Worm (Caenorhabditis elegans) whole organism, L1 larva: Measurements from ENCODE around the gene col-116.

Experiments
- C16A3.4 ChIP-seq: fragments of 150-350 bp; optimal IDR thresholded peaks from 2 replicates; lab custom pipeline; 2014; ENCODE audit warnings: missing biosample characterization, missing genetic modification characterization
- C34B4.2 ChIP-seq: sonication (generic microtip); optimal IDR thresholded peaks from 2 replicates; lab custom pipeline; 2017; ENCODE audit warnings: mild to moderate bottlenecking, missing genetic modification characterization, missing compliant biosample characterization
- aha-1 ChIP-seq: fragments of 150-350 bp; optimal IDR thresholded peaks from 2 replicates; lab custom pipeline; 2014; ENCODE audit warnings: missing biosample characterization, missing genetic modification characterization
- aly-2 ChIP-seq: fragments of 150-350 bp; optimal IDR thresholded peaks from 2 replicates; lab custom pipeline; 2014; ENCODE audit warnings: missing biosample characterization, missing genetic modification characterization
- ama-1 ChIP-seq: fragments of 150-350 bp; optimal IDR thresholded peaks from 2 replicates; lab custom pipeline; 2014
- blmp-1 ChIP-seq: fragments of 150-350 bp; optimal IDR thresholded peaks from 2 replicates; lab custom pipeline; 2014; ENCODE audit warnings: missing biosample characterization, missing genetic modification characterization
- ceh-63 ChIP-seq: fragments of 200-800 bp; sonication (Bioruptor generic); optimal IDR thresholded peaks from 2 replicates; lab custom pipeline; 2018; ENCODE audit warnings: mild to moderate bottlenecking, missing genetic modification characterization, missing compliant biosample characterization
- ceh-8 ChIP-seq: fragments of 200-800 bp; sonication (Bioruptor generic); optimal IDR thresholded peaks from 2 replicates; lab custom pipeline; 2018; ENCODE audit warnings: mild to moderate bottlenecking, missing genetic modification characterization, moderate library complexity, missing compliant biosample characterization
- ceh-82 ChIP-seq, 3 experiments: fragments of 150-350 bp in 1 of 3; sonication (generic microtip) in 2 of 3; optimal IDR thresholded peaks; 2 replicates each; lab custom pipeline; 2014 to 2017; ENCODE audit warnings: missing biosample characterization in 3 of 3, missing genetic modification characterization in 3 of 3
- ceh-88 ChIP-seq: fragments of 200-800 bp; sonication (Bioruptor generic); IDR thresholded peaks from 2 replicates; pipeline ENCODE4 v1.3.6; 2022; ENCODE audit warnings: missing genetic modification characterization, missing compliant biosample characterization
- ceh-90 ChIP-seq: sonication (generic microtip); optimal IDR thresholded peaks from 2 replicates; lab custom pipeline; 2016; ENCODE audit warnings: missing genetic modification characterization, missing compliant biosample characterization
- dpl-1 ChIP-seq, 3 experiments: fragments of 150-350 bp in 2 of 3; sonication (generic microtip) in 1 of 3; optimal IDR thresholded peaks; 2 replicates each; lab custom pipeline; 2014 to 2017; ENCODE audit warnings: missing biosample characterization in 3 of 3, missing genetic modification characterization in 3 of 3, missing genetic modification reagents in 3 of 3
- efl-3 ChIP-seq: fragments of 200-800 bp; sonication (Bioruptor generic); optimal IDR thresholded peaks from 2 replicates; lab custom pipeline; 2018; ENCODE audit warnings: mild to moderate bottlenecking, missing genetic modification characterization, missing compliant biosample characterization
- egl-27 ChIP-seq, 2 experiments: fragments of 150-350 bp in 1 of 2; sonication (generic microtip); optimal IDR thresholded peaks; 3 replicates each; lab custom pipeline; 2017 to 2018; ENCODE audit warnings: missing biosample characterization in 2 of 2, missing genetic modification characterization in 2 of 2, missing genetic modification reagents in 2 of 2
- fkh-4 ChIP-seq: sonication (generic microtip); optimal IDR thresholded peaks from 2 replicates; lab custom pipeline; 2016; ENCODE audit warnings: missing compliant biosample characterization, missing genetic modification characterization, borderline replicate concordance
- grh-1 ChIP-seq: fragments of 200-800 bp; sonication (Bioruptor generic); IDR thresholded peaks from 2 replicates; pipeline ENCODE4 v1.3.6; 2022; ENCODE audit warnings: missing genetic modification reagents, missing genetic modification characterization, missing compliant biosample characterization
- hlh-17 ChIP-seq: fragments of 200-800 bp; sonication (Bioruptor generic); optimal IDR thresholded peaks from 2 replicates; lab custom pipeline; 2018; ENCODE audit warnings: missing genetic modification characterization, mild to moderate bottlenecking, missing compliant biosample characterization, moderate library complexity, borderline replicate concordance
- hpl-2 ChIP-seq: fragments of 150-350 bp; optimal IDR thresholded peaks from 2 replicates; lab custom pipeline; 2014; ENCODE audit warnings: missing biosample characterization, missing genetic modification reagents, missing genetic modification characterization
- irx-1 ChIP-seq: sonication (generic microtip); optimal IDR thresholded peaks from 2 replicates; lab custom pipeline; 2016; ENCODE audit warnings: missing genetic modification characterization, missing compliant biosample characterization
- isw-1 ChIP-seq: fragments of 200-800 bp; sonication (Bioruptor generic); IDR thresholded peaks from 2 replicates; pipeline ENCODE4 v1.3.6; 2022; ENCODE audit warnings: missing genetic modification characterization, missing compliant biosample characterization
- lin-13 ChIP-seq: fragments of 150-350 bp; optimal IDR thresholded peaks from 2 replicates; lab custom pipeline; 2014; ENCODE audit warnings: missing biosample characterization, missing genetic modification reagents, missing genetic modification characterization
- lin-14 ChIP-seq: fragments of 200-800 bp; sonication (Bioruptor generic); optimal IDR thresholded peaks from 2 replicates; lab custom pipeline; 2018; ENCODE audit warnings: mild to moderate bottlenecking, missing genetic modification characterization, moderate library complexity, missing compliant biosample characterization
- lin-15B ChIP-seq: fragments of 150-350 bp; sonication (generic microtip); optimal IDR thresholded peaks from 3 replicates; lab custom pipeline; 2014; ENCODE audit warnings: missing biosample characterization, missing genetic modification characterization
- lsy-2 ChIP-seq, 2 experiments: fragments of 150-350 bp; optimal IDR thresholded peaks; 2 replicates each; lab custom pipeline; 2014; ENCODE audit warnings: missing biosample characterization in 2 of 2, missing genetic modification characterization in 2 of 2
- mdl-1 ChIP-seq, 2 experiments: fragments of 150-350 bp; optimal IDR thresholded peaks; 2 replicates each; lab custom pipeline; 2014 to 2017; ENCODE audit warnings: missing biosample characterization in 2 of 2, missing genetic modification characterization in 2 of 2, inconsistent platforms in 1 of 2
- mep-1 ChIP-seq: fragments of 150-350 bp; optimal IDR thresholded peaks from 2 replicates; lab custom pipeline; 2014; ENCODE audit warnings: missing biosample characterization, missing genetic modification characterization
- nhr-12 ChIP-seq: sonication (generic microtip); optimal IDR thresholded peaks from 2 replicates; lab custom pipeline; 2017; ENCODE audit warnings: missing biosample characterization, missing genetic modification characterization
- nhr-20 ChIP-seq: sonication (generic microtip); optimal IDR thresholded peaks from 2 replicates; lab custom pipeline; 2016; ENCODE audit warnings: mild to moderate bottlenecking, missing genetic modification characterization, missing compliant biosample characterization
- nhr-28 ChIP-seq: fragments of 150-350 bp; optimal IDR thresholded peaks from 2 replicates; lab custom pipeline; 2014; ENCODE audit warnings: missing biosample characterization, missing genetic modification characterization
- nhr-71 ChIP-seq: sonication (generic microtip); optimal IDR thresholded peaks from 2 replicates; lab custom pipeline; 2016; ENCODE audit warnings: mild to moderate bottlenecking, missing genetic modification characterization, moderate library complexity, missing compliant biosample characterization
- nhr-76 ChIP-seq: sonication (generic microtip); optimal IDR thresholded peaks from 2 replicates; lab custom pipeline; 2017; ENCODE audit warnings: missing biosample characterization, missing genetic modification characterization
- pag-3 ChIP-seq: sonication (generic microtip); optimal IDR thresholded peaks from 2 replicates; lab custom pipeline; 2017; ENCODE audit warnings: missing genetic modification characterization, mild to moderate bottlenecking, missing compliant biosample characterization, antibody characterized with exemption, borderline replicate concordance; ENCODE audit not compliant: insufficient read depth
- pax-3 ChIP-seq: fragments of 200-800 bp; sonication (Bioruptor generic); optimal IDR thresholded peaks from 2 replicates; lab custom pipeline; 2018; ENCODE audit warnings: mild to moderate bottlenecking, missing genetic modification characterization, moderate library complexity, missing compliant biosample characterization
- pqm-1 ChIP-seq: sonication (generic microtip); optimal IDR thresholded peaks from 3 replicates; lab custom pipeline; 2017; ENCODE audit warnings: missing biosample characterization, missing genetic modification characterization
- rnt-1 ChIP-seq: sonication (generic microtip); optimal IDR thresholded peaks from 2 replicates; lab custom pipeline; 2016; ENCODE audit warnings: mild to moderate bottlenecking, missing genetic modification characterization, moderate library complexity, missing compliant biosample characterization
- skn-1 ChIP-seq: fragments of 150-350 bp; optimal IDR thresholded peaks from 2 replicates; lab custom pipeline; 2014; ENCODE audit warnings: missing biosample characterization, missing genetic modification characterization
- snu-23 ChIP-seq: sonication (generic microtip); optimal IDR thresholded peaks from 2 replicates; lab custom pipeline; 2016; ENCODE audit warnings: missing genetic modification characterization, missing compliant biosample characterization
- sox-4 ChIP-seq: sonication (generic microtip); optimal IDR thresholded peaks from 2 replicates; lab custom pipeline; 2016; ENCODE audit warnings: missing genetic modification characterization, missing compliant biosample characterization
- sptf-1 ChIP-seq: fragments of 150-350 bp; optimal IDR thresholded peaks from 2 replicates; lab custom pipeline; 2014; ENCODE audit warnings: missing biosample characterization, missing genetic modification characterization
- tbx-2 ChIP-seq: sonication (generic microtip); optimal IDR thresholded peaks from 2 replicates; lab custom pipeline; 2016; ENCODE audit warnings: missing genetic modification characterization, missing compliant biosample characterization
- tlp-1 ChIP-seq: fragments of 150-350 bp; optimal IDR thresholded peaks from 2 replicates; lab custom pipeline; 2014; ENCODE audit warnings: missing biosample characterization, missing genetic modification characterization
- unc-86 ChIP-seq: sonication (generic microtip); optimal IDR thresholded peaks from 2 replicates; lab custom pipeline; 2016; ENCODE audit warnings: missing genetic modification characterization, missing compliant biosample characterization
- zag-1 ChIP-seq: fragments of 150-350 bp; optimal IDR thresholded peaks from 2 replicates; lab custom pipeline; 2014; ENCODE audit warnings: missing biosample characterization, missing genetic modification characterization
- ztf-4 ChIP-seq: fragments of 150-350 bp; optimal IDR thresholded peaks from 2 replicates; lab custom pipeline; 2014; ENCODE audit warnings: missing biosample characterization, missing genetic modification characterization

The col-116 gene

DNA sequence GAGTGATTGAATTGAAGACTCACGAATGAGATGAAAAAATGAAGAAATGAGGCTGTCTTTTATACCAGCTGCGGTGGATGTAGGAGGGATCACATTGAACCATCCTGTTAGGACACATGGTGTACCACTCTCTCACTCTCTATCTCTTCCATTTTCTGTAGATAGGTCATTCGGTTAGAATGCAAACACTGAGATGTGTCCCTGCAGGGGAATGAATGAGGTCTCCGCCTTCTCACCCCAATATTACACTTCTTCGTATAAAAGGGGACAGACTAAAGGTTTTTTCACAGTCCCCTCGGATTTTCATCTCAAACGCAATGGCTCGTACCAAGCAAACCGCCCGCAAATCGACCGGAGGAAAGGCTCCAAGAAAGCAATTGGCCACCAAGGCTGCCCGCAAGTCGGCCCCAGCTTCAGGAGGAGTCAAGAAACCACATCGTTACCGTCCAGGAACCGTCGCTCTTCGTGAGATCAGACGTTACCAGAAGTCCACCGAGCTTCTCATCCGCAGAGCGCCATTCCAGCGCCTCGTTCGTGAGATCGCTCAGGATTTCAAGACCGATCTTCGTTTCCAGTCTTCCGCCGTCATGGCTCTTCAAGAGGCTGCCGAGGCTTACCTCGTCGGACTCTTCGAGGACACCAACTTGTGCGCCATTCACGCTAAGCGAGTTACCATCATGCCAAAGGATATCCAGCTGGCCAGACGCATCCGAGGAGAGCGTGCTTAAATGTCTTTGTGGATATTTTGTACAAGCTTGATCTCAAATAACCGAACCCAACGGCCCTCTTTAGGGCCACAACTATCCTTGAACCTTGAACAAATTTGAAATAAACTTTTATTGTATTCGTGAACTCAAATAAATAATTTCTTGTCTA is 21.5 kb upstream of the col-116 start, which contains the start of gene his-32 (continued):
- TF ChIP-seq nhr-71 (tag; lab: Kevin White, UChicago) (peak; percentile 69), pax-3 (no peak), hpl-2 (GFP tag; lab: Kevin White, UChicago) (no peak), irx-1 (tag; lab: Kevin White, UChicago) (no peak), tbx-2 (tag; lab: Kevin White, UChicago) (peak; percentile 38), ceh-63 (GFP tag; lab: Kevin White, UChicago) (no peak), ztf-4 (tag; lab: Kevin White, UChicago) (peak; percentile 72), blmp-1 (tag; lab: Kevin White, UChicago) (peak; percentile 65), grh-1 (GFP tag; lab: Robert Waterston, UW) (peak; percentile 21; the same call in 1 of the 2 replicates), fkh-4 (no peak), nhr-28 (tag; lab: Kevin White, UChicago) (no peak), ceh-8 (no peak), mep-1 (tag; lab: Kevin White, UChicago) (peak; percentile 80), nhr-12 (no peak), isw-1 (no peak), pag-3 (no peak), lin-15B (tag; lab: Kevin White, UChicago) (no peak), hlh-17 (GFP tag; lab: Kevin White, UChicago) (no peak), ceh-90 (tag; lab: Kevin White, UChicago) (no peak), tlp-1 (tag; lab: Kevin White, UChicago) (no peak), unc-86 (tag; lab: Kevin White, UChicago) (peak; percentile 75), aha-1 (tag; lab: Kevin White, UChicago) (no peak), nhr-76 (no peak), pqm-1 (tag; lab: Kevin White, UChicago) (no peak), lin-14 (peak; percentile 75), sox-4 (tag; lab: Kevin White, UChicago) (no peak), dpl-1 (GFP tag; optimal IDR thresholded peaks at IDR 0.05; lab: Kevin White, UChicago) (peak in 2 of 3 experiments; percentile 1 to 34), mdl-1 (tag; optimal IDR thresholded peaks at IDR 0.05; lab: Kevin White, UChicago) (no peak)

DNA sequence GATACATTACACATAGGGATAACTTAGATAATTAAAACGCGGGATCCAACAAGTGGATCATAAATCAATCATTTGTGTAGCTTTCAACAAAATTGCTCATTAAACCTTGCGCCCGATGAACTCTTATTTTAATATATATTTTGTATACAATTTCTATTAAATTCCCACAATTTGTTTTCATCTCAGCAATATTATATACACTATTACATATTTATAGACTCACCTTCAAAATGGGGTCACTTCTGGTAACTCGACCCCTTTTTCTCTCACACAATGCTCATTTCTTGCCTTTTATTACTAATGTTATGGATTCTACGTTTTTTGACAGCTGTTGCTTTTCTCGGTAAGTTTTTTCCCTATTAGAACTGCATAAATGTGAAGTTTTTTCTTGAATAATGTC is 16.1 kb upstream of the col-116 start, which contains the start of gene lgc-6:
Gene lgc-6, plus strand, starts transcription at position 301 of the 400 bp plus-strand sequence.
- TF ChIP-seq blmp-1 (tag; lab: Kevin White, UChicago), result no peak
- TF ChIP-seq sptf-1 (tag; lab: Kevin White, UChicago), result no peak
- no peak for TF ChIP-seq isw-1
- TF ChIP-seq unc-86 (tag; lab: Kevin White, UChicago), result no peak
- TF ChIP-seq nhr-76, result no peak
- TF ChIP-seq pqm-1 (tag; lab: Kevin White, UChicago), result no peak
- TF ChIP-seq lsy-2 (tag; optimal IDR thresholded peaks at IDR 0.05; lab: Kevin White, UChicago), result no peak
- TF ChIP-seq rnt-1 (tag; lab: Kevin White, UChicago), result no peak
- TF ChIP-seq skn-1, result no peak
- no peak for TF ChIP-seq nhr-20 (tag; lab: Kevin White, UChicago)
- TF ChIP-seq C34B4.2, result no peak
- TF ChIP-seq ceh-82 (tag; optimal IDR thresholded peaks at IDR 0.05; lab: Kevin White, UChicago), result no peak
- TF ChIP-seq ama-1, result no peak
- TF ChIP-seq ceh-8, result no peak
- TF ChIP-seq sox-4 (tag; lab: Kevin White, UChicago), result no peak
- no peak for TF ChIP-seq C16A3.4

DNA sequence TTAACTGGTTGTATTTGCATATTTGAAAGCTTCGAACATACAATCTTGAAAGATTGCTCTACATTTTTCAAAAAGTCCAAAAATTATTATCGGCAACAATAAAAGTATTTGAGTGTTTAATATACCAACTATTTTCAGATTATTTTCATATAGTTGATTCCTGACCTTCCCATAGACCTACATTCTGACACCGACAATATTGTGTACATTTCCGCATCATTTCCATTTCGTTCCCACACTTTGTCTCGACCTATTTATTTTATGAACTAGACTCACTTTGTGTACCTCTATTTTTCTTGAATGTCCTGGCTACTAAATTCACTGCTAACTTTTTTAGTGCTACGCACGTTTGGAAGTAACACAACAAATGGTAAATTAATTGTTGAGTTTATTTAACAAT is 13.3 kb upstream of the col-116 start, which contains the start of gene lgc-5:
Gene lgc-5, plus strand, starts transcription at position 301 of the 400 bp plus-strand sequence.
- no peak for TF ChIP-seq lin-13 (GFP tag; lab: Kevin White, UChicago)
- no peak for TF ChIP-seq lin-15B (tag; lab: Kevin White, UChicago)
- no peak for TF ChIP-seq ceh-88 (GFP tag; lab: Robert Waterston, UW)
- no peak for TF ChIP-seq egl-27 (tag; optimal IDR thresholded peaks at IDR 0.05; lab: Kevin White, UChicago)
- TF ChIP-seq efl-3 (GFP tag; lab: Kevin White, UChicago), result no peak
- no peak for TF ChIP-seq snu-23 (GFP tag; lab: Kevin White, UChicago)
- no peak for TF ChIP-seq nhr-71 (tag; lab: Kevin White, UChicago)
- TF ChIP-seq fkh-4, result no peak
- no peak for TF ChIP-seq zag-1
- no peak for TF ChIP-seq aly-2 (tag; lab: Kevin White, UChicago)
- TF ChIP-seq, all 84 proteins: peak for 0
